Worm (Caenorhabditis elegans): ENCODE measurements around the gene ddl-3.
A peak's percentile ranks its signal among the peaks of the same experiment; 100 is the strongest.
"Not testable (repeated sequence)": the region's sequence is repeated elsewhere in the genome, so short reads cannot be mapped to it uniquely, and the experiment has no call there.

The ddl-3 gene

ce11 chrII:14344166-14344565, at the start of gene ddl-3:
ddl-3 (minus strand) TSS chrII:14344454.
- not testable (repeated sequence) for TF ChIP-seq dmd-4 (tag; optimal IDR thresholded peaks at IDR 0.05); lin-11 (tag; optimal IDR thresholded peaks at IDR 0.05); ama-1 (optimal IDR thresholded peaks at IDR 0.05)

DNA sequence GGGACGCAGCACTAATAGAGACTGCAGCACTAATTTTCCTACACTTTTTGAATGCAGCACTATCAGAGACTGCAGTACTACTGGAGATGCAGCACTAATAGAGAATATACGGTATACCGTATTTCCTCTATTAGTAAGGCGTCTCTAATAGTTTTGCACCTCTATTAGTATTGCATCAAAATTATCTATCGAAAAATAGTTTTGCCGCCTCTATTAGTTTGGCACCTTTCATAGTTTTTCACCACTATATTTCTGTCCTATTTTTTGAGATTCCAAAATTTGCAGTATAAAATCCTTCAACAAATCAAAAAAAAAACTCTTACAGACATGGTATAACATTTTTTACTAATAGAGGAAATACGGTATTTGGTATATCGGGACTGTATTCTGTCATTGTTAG, 49.5 kb upstream of the ddl-3 start:
- TF ChIP-seq ama-1 (optimal IDR thresholded peaks at IDR 0.05) (no peak), alr-1 (tag; optimal IDR thresholded peaks at IDR 0.05) (no peak), nhr-77 (tag; optimal IDR thresholded peaks at IDR 0.05) (no peak), ztf-11 (tag; optimal IDR thresholded peaks at IDR 0.05) (no peak), ztf-4 (tag; optimal IDR thresholded peaks at IDR 0.05) (no peak), ceh-16 (tag; optimal IDR thresholded peaks at IDR 0.05) (no peak), sma-9 (GFP tag; optimal IDR thresholded peaks at IDR 0.05) (no peak), sma-9 (tag; optimal IDR thresholded peaks at IDR 0.05) (no peak), nhr-12 (tag; optimal IDR thresholded peaks at IDR 0.05) (no peak), unc-55 (GFP tag; optimal IDR thresholded peaks at IDR 0.05) (no peak), nhr-21 (tag; optimal IDR thresholded peaks at IDR 0.05) (no peak), egl-27 (tag; optimal IDR thresholded peaks at IDR 0.05) (no peak), zag-1 (tag; optimal IDR thresholded peaks at IDR 0.05) (no peak), mdl-1 (tag; optimal IDR thresholded peaks at IDR 0.05) (no peak), nhr-11 (tag; optimal IDR thresholded peaks at IDR 0.05) (no peak), elt-1 (tag; optimal IDR thresholded peaks at IDR 0.05) (no peak), nhr-237 (tag; optimal IDR thresholded peaks at IDR 0.05) (no peak), aly-2 (tag; optimal IDR thresholded peaks at IDR 0.05) (no peak), nhr-129 (tag; optimal IDR thresholded peaks at IDR 0.05) (no peak), gmeb-1 (tag; optimal IDR thresholded peaks at IDR 0.05) (no peak), ZK546.5 (tag; optimal IDR thresholded peaks at IDR 0.05) (no peak)

DNA sequence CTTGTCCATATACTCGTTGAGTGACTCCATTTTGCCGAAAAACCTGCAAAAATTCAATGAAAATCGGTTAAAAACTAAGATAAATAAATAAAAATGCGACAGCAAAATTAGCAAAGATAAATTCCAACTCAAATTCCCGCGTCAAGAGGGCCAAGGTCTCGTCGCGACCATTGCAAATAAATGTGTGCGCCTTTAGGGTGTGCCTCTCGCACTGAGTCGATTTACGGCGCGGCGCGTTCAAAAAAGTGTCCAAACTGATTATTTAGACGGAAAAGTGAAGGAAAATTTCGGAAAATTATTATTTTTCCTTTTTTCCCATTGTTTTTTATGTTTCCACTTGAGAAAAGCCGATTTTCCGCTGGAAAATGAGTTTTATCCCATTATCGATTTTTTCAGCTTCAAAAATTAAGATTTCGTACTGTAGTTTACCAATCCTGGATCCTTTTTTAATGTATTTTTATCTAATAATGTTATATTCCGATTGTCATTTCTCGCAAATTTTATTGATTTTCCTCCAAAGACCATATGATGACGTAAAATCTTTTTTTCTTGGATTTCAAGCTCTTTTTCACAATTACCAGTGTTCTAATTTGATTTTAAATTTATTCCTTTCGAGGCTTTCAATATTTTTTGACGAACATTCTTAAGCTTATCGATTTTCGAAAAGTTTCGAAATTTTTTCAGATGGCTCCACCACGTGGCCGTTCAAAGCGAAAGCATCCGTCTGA, 45.9 kb upstream of the ddl-3 start, which contains the start of the genes kbp-3 and nurf-1:
TSS of gene kbp-3 (minus strand) at position 43 of the 728 bp plus-strand sequence.
TSS of gene nurf-1 (plus strand) at position 678 of the 728 bp plus-strand sequence.
- peak; percentile 47 for TF ChIP-seq nhr-129 (tag; optimal IDR thresholded peaks at IDR 0.05)
- TF ChIP-seq C34F6.9 (tag; optimal IDR thresholded peaks at IDR 0.05): peak; percentile 78
- TF ChIP-seq lsy-2 (tag; optimal IDR thresholded peaks at IDR 0.05): peak; percentile 17 to 80
- no peak for TF ChIP-seq mab-5 (tag; optimal IDR thresholded peaks at IDR 0.05)
- peak; percentile 83 for TF ChIP-seq gmeb-1 (tag; optimal IDR thresholded peaks at IDR 0.05)
- peak; percentile 7 for TF ChIP-seq F13H6.1 (tag; optimal IDR thresholded peaks at IDR 0.05)
- TF ChIP-seq dmd-4 (tag; optimal IDR thresholded peaks at IDR 0.05): no peak
- peak; percentile 47 for TF ChIP-seq lin-13 (GFP tag; optimal IDR thresholded peaks at IDR 0.05)
- TF ChIP-seq crh-2 (tag; optimal IDR thresholded peaks at IDR 0.05): peak; percentile 35
- peak; percentile 12 for TF ChIP-seq nhr-25 (tag; optimal IDR thresholded peaks at IDR 0.05)
- peak; percentile 35 for TF ChIP-seq lin-11 (tag; optimal IDR thresholded peaks at IDR 0.05)
- TF ChIP-seq ztf-11 (tag; optimal IDR thresholded peaks at IDR 0.05): no peak
- TF ChIP-seq unc-55 (GFP tag; optimal IDR thresholded peaks at IDR 0.05): peak; percentile 86

- TF ChIP-seq mbf-1 (tag; optimal IDR thresholded peaks at IDR 0.05) (no peak), nhr-10 (tag; optimal IDR thresholded peaks at IDR 0.05) (no peak), ztf-11 (tag; optimal IDR thresholded peaks at IDR 0.05) (no peak), nhr-12 (tag; optimal IDR thresholded peaks at IDR 0.05) (no peak), nhr-21 (tag; optimal IDR thresholded peaks at IDR 0.05) (no peak), aly-2 (tag; optimal IDR thresholded peaks at IDR 0.05) (no peak), nhr-77 (tag; optimal IDR thresholded peaks at IDR 0.05) (no peak), nhr-6 (tag; optimal IDR thresholded peaks at IDR 0.05) (no peak), R02D3.7 (tag; optimal IDR thresholded peaks at IDR 0.05) (no peak)
Measured at ce11 chrII:14388213-14388612, 44.0 kb upstream of the ddl-3 start, which contains the start of gene F26H11.8. F26H11.8 (plus strand) TSS chrII:14388513.

DNA sequence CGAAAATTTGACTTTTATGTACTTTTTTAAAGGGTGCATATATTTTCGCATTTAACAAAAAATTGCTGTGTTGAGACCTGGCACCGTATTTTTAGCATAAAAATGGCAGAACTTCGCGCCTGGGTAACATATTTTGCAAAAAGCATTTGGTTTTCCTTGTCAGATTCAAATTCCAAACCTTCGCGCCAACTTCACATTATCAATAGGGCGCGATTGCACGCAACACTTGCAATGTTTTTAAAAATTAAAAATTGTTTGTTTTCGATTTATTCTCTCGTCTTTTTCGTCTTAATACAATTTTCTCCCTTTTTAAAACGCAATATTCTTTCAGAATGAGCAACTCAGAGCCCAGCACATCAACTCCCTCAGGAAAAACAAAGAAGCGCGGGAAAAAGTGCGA, 39.4 kb upstream of the ddl-3 start, which contains the start of gene mes-2:
TSS of gene mes-2 (plus strand) at position 330 of the 400 bp plus-strand sequence.
- TF ChIP-seq ceh-16 (tag; optimal IDR thresholded peaks at IDR 0.05) (no peak), unc-62 (GFP tag; optimal IDR thresholded peaks at IDR 0.05) (no peak), mbf-1 (tag; optimal IDR thresholded peaks at IDR 0.05) (no peak), nhr-11 (tag; optimal IDR thresholded peaks at IDR 0.05) (no peak), lsy-2 (tag; optimal IDR thresholded peaks at IDR 0.05) (peak; percentile 82 to 92), R02D3.7 (tag; optimal IDR thresholded peaks at IDR 0.05) (peak; percentile 38), ztf-1 (GFP tag; conservative IDR thresholded peaks at IDR 0.05) (no peak), crh-2 (tag; optimal IDR thresholded peaks at IDR 0.05) (peak; percentile 87), nhr-237 (tag; optimal IDR thresholded peaks at IDR 0.05) (no peak), Y55F3AM.14 (GFP tag; optimal IDR thresholded peaks at IDR 0.05) (no peak), nhr-6 (tag; optimal IDR thresholded peaks at IDR 0.05) (peak; percentile 55), ama-1 (optimal IDR thresholded peaks at IDR 0.05) (no peak), egl-27 (tag; optimal IDR thresholded peaks at IDR 0.05) (no peak), mab-5 (tag; optimal IDR thresholded peaks at IDR 0.05) (peak; percentile 78), F13H6.1 (tag; optimal IDR thresholded peaks at IDR 0.05) (peak; percentile 63), alr-1 (tag; optimal IDR thresholded peaks at IDR 0.05) (no peak), peb-1 (tag; optimal IDR thresholded peaks at IDR 0.05) (no peak), ZK546.5 (tag; optimal IDR thresholded peaks at IDR 0.05) (peak; percentile 25), zag-1 (tag; optimal IDR thresholded peaks at IDR 0.05) (no peak), sma-3 (GFP tag; optimal IDR thresholded peaks at IDR 0.05) (peak; percentile 76), mdl-1 (tag; optimal IDR thresholded peaks at IDR 0.05) (no peak), nhr-25 (tag; optimal IDR thresholded peaks at IDR 0.05) (peak; percentile 72), dmd-4 (tag; optimal IDR thresholded peaks at IDR 0.05) (no peak), sem-4 (tag; optimal IDR thresholded peaks at IDR 0.05) (peak; percentile 19), fos-1 (tag; optimal IDR thresholded peaks at IDR 0.05) (peak; percentile 16), lin-13 (GFP tag; optimal IDR thresholded peaks at IDR 0.05) (peak; percentile 79), nhr-77 (tag; optimal IDR thresholded peaks at IDR 0.05) (no peak), nhr-10 (tag; optimal IDR thresholded peaks at IDR 0.05) (peak; percentile 57)
